Worm (Caenorhabditis elegans) whole organism, L2 larva: ENCODE measurements around the gene F44F4.9.

ENCODE experiments used
- lin-39 ChIP-seq: fragments of 150-350 bp; optimal IDR thresholded peaks from 2 replicates; lab custom pipeline; 2014; ENCODE audit warnings: missing biosample characterization, missing genetic modification reagents, missing genetic modification characterization
- mdl-1 ChIP-seq, 2 experiments: fragments of 150-350 bp in 1 of 2; sonication (generic microtip) in 1 of 2; optimal IDR thresholded peaks; 2 replicates each; lab custom pipeline; 2017; ENCODE audit warnings: missing biosample characterization in 2 of 2, missing genetic modification characterization in 2 of 2
- nhr-10 ChIP-seq: sonication (generic microtip); optimal IDR thresholded peaks from 2 replicates; lab custom pipeline; 2017; ENCODE audit warnings: missing biosample characterization, missing genetic modification characterization
- nhr-11 ChIP-seq: fragments of 150-350 bp; optimal IDR thresholded peaks from 2 replicates; lab custom pipeline; 2014; ENCODE audit warnings: missing biosample characterization, missing genetic modification characterization
- nhr-237 ChIP-seq: fragments of 150-350 bp; optimal IDR thresholded peaks from 2 replicates; lab custom pipeline; 2014; ENCODE audit warnings: missing biosample characterization, missing genetic modification characterization
- nhr-6 ChIP-seq: fragments of 150-350 bp; optimal IDR thresholded peaks from 2 replicates; lab custom pipeline; 2014; ENCODE audit warnings: missing biosample characterization, missing genetic modification characterization
- nhr-77 ChIP-seq: fragments of 150-350 bp; optimal IDR thresholded peaks from 2 replicates; lab custom pipeline; 2014; ENCODE audit warnings: missing biosample characterization, missing genetic modification characterization
- zag-1 ChIP-seq: fragments of 150-350 bp; optimal IDR thresholded peaks from 2 replicates; lab custom pipeline; 2014; ENCODE audit warnings: missing biosample characterization, missing genetic modification characterization

ce11 chrII:10956793-10957192 is 41.2 kb upstream of the F44F4.9 start, which contains the start of gene R03D7.8:
- TF ChIP-seq nhr-77 (tag; lab: Kevin White, UChicago) (no peak), nhr-237 (tag; lab: Kevin White, UChicago) (no peak), nhr-6 (tag; lab: Kevin White, UChicago) (no peak), zag-1 (tag; lab: Kevin White, UChicago) (no peak), lin-39 (tag; lab: Kevin White, UChicago) (no peak), mdl-1 (tag; optimal IDR thresholded peaks at IDR 0.05; lab: Kevin White, UChicago) (no peak), nhr-10 (tag; lab: Kevin White, UChicago) (no peak), nhr-11 (tag; lab: Kevin White, UChicago) (no peak)
